Worm (Caenorhabditis elegans) whole organism, L4 larva: ENCODE measurements around the gene F54D5.15.

Experiments
- D1046.2 ChIP-seq: fragments of 200-800 bp; sonication (Bioruptor generic); IDR thresholded peaks from 2 replicates; pipeline ENCODE4 v1.3.6; 2022; ENCODE audit warnings: missing genetic modification characterization, missing compliant biosample characterization
- F10B5.3 ChIP-seq: sonication (generic microtip); optimal IDR thresholded peaks from 2 replicates; lab custom pipeline; 2016; ENCODE audit warnings: mild to moderate bottlenecking, missing genetic modification characterization, missing compliant biosample characterization
- F37D6.2 ChIP-seq: sonication (generic microtip); optimal IDR thresholded peaks from 2 replicates; lab custom pipeline; 2016; ENCODE audit warnings: mild to moderate bottlenecking, missing genetic modification characterization, missing compliant biosample characterization
- F44E2.7 ChIP-seq: fragments of 200-800 bp; sonication (Bioruptor generic); IDR thresholded peaks from 2 replicates; pipeline ENCODE4 v2.1.2; 2022; ENCODE audit warnings: missing genetic modification characterization, missing compliant biosample characterization
- F49E8.2 ChIP-seq: sonication (generic microtip); optimal IDR thresholded peaks from 2 replicates; lab custom pipeline; 2016; ENCODE audit warnings: missing compliant biosample characterization, mild to moderate bottlenecking, missing genetic modification characterization, borderline replicate concordance
- T20F7.1 ChIP-seq: fragments of 200-800 bp; sonication (Bioruptor generic); optimal IDR thresholded peaks from 2 replicates; lab custom pipeline; 2018; ENCODE audit warnings: mild to moderate bottlenecking, missing genetic modification characterization, missing compliant biosample characterization
- Y105C5A.15 ChIP-seq: fragments of 200-800 bp; sonication (Bioruptor generic); IDR thresholded peaks from 2 replicates; pipeline ENCODE4 v1.3.6; 2022; ENCODE audit warnings: missing genetic modification characterization, missing compliant biosample characterization
- Y5F2A.4 ChIP-seq: fragments of 200-800 bp; sonication (Bioruptor generic); optimal IDR thresholded peaks from 2 replicates; lab custom pipeline; 2018; ENCODE audit warnings: mild to moderate bottlenecking, missing genetic modification characterization, missing compliant biosample characterization
- Y75B8A.6 ChIP-seq: fragments of 200-800 bp; sonication (Bioruptor generic); IDR thresholded peaks from 2 replicates; pipeline ENCODE4 v1.3.6; 2022; ENCODE audit warnings: missing genetic modification reagents, missing genetic modification characterization, missing compliant biosample characterization
- ZK546.5 ChIP-seq, 2 experiments: sonication (generic microtip); optimal IDR thresholded peaks; 2 replicates each; lab custom pipeline; 2017; ENCODE audit warnings: missing biosample characterization in 2 of 2, missing genetic modification characterization in 2 of 2
- aha-1 ChIP-seq: fragments of 150-350 bp; peaks from one replicate; lab custom pipeline; 2014; ENCODE audit warnings: missing biosample characterization, missing genetic modification characterization
- ama-1 ChIP-seq: fragments of 150-350 bp; optimal IDR thresholded peaks from 2 replicates; lab custom pipeline; 2014; ENCODE audit warnings: inconsistent platforms, mixed read lengths
- ceh-32 ChIP-seq: sonication (generic microtip); optimal IDR thresholded peaks from 2 replicates; lab custom pipeline; 2016; ENCODE audit warnings: mild to moderate bottlenecking, missing genetic modification characterization, missing compliant biosample characterization; ENCODE audit not compliant: poor library complexity
- ceh-82 ChIP-seq: sonication (generic microtip); optimal IDR thresholded peaks from 2 replicates; lab custom pipeline; 2017; ENCODE audit warnings: missing biosample characterization, missing genetic modification characterization
- ces-1 ChIP-seq: fragments of 150-350 bp; sonication (generic microtip); optimal IDR thresholded peaks from 4 replicates; lab custom pipeline; 2014; ENCODE audit warnings: missing biosample characterization, missing genetic modification reagents, missing genetic modification characterization
- cey-2 ChIP-seq: sonication (generic microtip); optimal IDR thresholded peaks from 3 replicates; lab custom pipeline; 2017; ENCODE audit warnings: missing genetic modification characterization, mild to moderate bottlenecking, missing compliant biosample characterization, antibody characterized with exemption, borderline replicate concordance; ENCODE audit not compliant: insufficient read depth
- daf-16 ChIP-seq, 3 experiments: sonication (generic microtip); optimal IDR thresholded peaks; 2 replicates each; lab custom pipeline; 2016 to 2017; ENCODE audit warnings: missing genetic modification characterization in 3 of 3, missing genetic modification reagents in 3 of 3, mild to moderate bottlenecking in 2 of 3, missing compliant biosample characterization in 2 of 3, missing biosample characterization in 1 of 3, moderate library complexity in 1 of 3
- dmd-6 ChIP-seq: fragments of 200-800 bp; sonication (Bioruptor generic); IDR thresholded peaks from 2 replicates; pipeline ENCODE4 v1.3.6; 2022; ENCODE audit warnings: missing genetic modification reagents, missing genetic modification characterization, missing compliant biosample characterization
- dmd-8 ChIP-seq: fragments of 200-800 bp; sonication (Bioruptor generic); IDR thresholded peaks from 2 replicates; pipeline ENCODE4 v1.3.6; 2022; ENCODE audit warnings: missing genetic modification characterization, missing compliant biosample characterization
- duxl-1 ChIP-seq: sonication (generic microtip); optimal IDR thresholded peaks from 2 replicates; lab custom pipeline; 2016; ENCODE audit warnings: mild to moderate bottlenecking, missing genetic modification characterization, moderate library complexity, missing compliant biosample characterization; ENCODE audit not compliant: poor library complexity
- egl-27 ChIP-seq: sonication (generic microtip); optimal IDR thresholded peaks from 3 replicates; lab custom pipeline; 2017; ENCODE audit warnings: missing biosample characterization, missing genetic modification reagents, missing genetic modification characterization
- egl-43 ChIP-seq: fragments of 200-800 bp; sonication (Bioruptor generic); IDR thresholded peaks from 2 replicates; pipeline ENCODE4 v1.3.6; 2022; ENCODE audit warnings: missing genetic modification reagents, missing genetic modification characterization, missing compliant biosample characterization
- gei-8 ChIP-seq: fragments of 200-800 bp; sonication (Bioruptor generic); optimal IDR thresholded peaks from 2 replicates; lab custom pipeline; 2018; ENCODE audit warnings: mild to moderate bottlenecking, missing genetic modification characterization, missing compliant biosample characterization
- hif-1 ChIP-seq, 2 experiments: sonication (generic microtip); optimal IDR thresholded peaks; 2 replicates each; lab custom pipeline; 2016 to 2017; ENCODE audit warnings: missing compliant biosample characterization in 2 of 2, missing genetic modification characterization in 2 of 2, missing genetic modification reagents in 2 of 2, missing genotype in 2 of 2, mild to moderate bottlenecking in 1 of 2
- hlh-11 ChIP-seq: fragments of 200-800 bp; sonication (Bioruptor generic); optimal IDR thresholded peaks from 2 replicates; lab custom pipeline; 2018; ENCODE audit warnings: mild to moderate bottlenecking, missing genetic modification characterization, missing compliant biosample characterization
- hlh-30 ChIP-seq: sonication (generic microtip); optimal IDR thresholded peaks from 2 replicates; lab custom pipeline; 2017; ENCODE audit warnings: antibody characterized with exemption, mild to moderate bottlenecking, missing genetic modification characterization, missing compliant biosample characterization; ENCODE audit not compliant: insufficient read depth
- hmg-1.1 ChIP-seq: fragments of 200-800 bp; sonication (Bioruptor generic); IDR thresholded peaks from 2 replicates; pipeline ENCODE4 v1.3.6; 2022; ENCODE audit warnings: missing genetic modification reagents, missing genetic modification characterization, missing compliant biosample characterization
- jun-1 ChIP-seq: fragments of 150-350 bp; optimal IDR thresholded peaks from 2 replicates; lab custom pipeline; 2014; ENCODE audit warnings: missing biosample characterization, missing genetic modification reagents, missing genetic modification characterization
- lim-7 ChIP-seq: fragments of 200-800 bp; sonication (Bioruptor generic); IDR thresholded peaks from 2 replicates; pipeline ENCODE4 v1.3.6; 2022; ENCODE audit warnings: missing genetic modification characterization, missing compliant biosample characterization
- lsy-2 ChIP-seq, 2 experiments: fragments of 150-350 bp in 1 of 2; sonication (generic microtip) in 1 of 2; optimal IDR thresholded peaks; 2 replicates each; lab custom pipeline; 2014 to 2017; ENCODE audit warnings: missing biosample characterization in 2 of 2, missing genetic modification characterization in 2 of 2
- mdt-29 ChIP-seq: fragments of 200-800 bp; sonication (Bioruptor generic); IDR thresholded peaks from 2 replicates; pipeline ENCODE4 v1.3.6; 2022; ENCODE audit warnings: missing genetic modification reagents, missing genetic modification characterization, missing compliant biosample characterization
- mep-1 ChIP-seq: fragments of 150-350 bp; sonication (generic microtip); optimal IDR thresholded peaks from 3 replicates; lab custom pipeline; 2014; ENCODE audit warnings: missing biosample characterization, missing genetic modification characterization
- mxl-3 ChIP-seq: fragments of 200-800 bp; sonication (Bioruptor generic); optimal IDR thresholded peaks from 2 replicates; lab custom pipeline; 2018; ENCODE audit warnings: mild to moderate bottlenecking, missing genetic modification characterization, missing compliant biosample characterization
- nhr-10 ChIP-seq: fragments of 150-350 bp; optimal IDR thresholded peaks from 2 replicates; lab custom pipeline; 2014; ENCODE audit warnings: missing biosample characterization, missing genetic modification characterization
- nhr-237 ChIP-seq: sonication (generic microtip); optimal IDR thresholded peaks from 2 replicates; lab custom pipeline; 2017; ENCODE audit warnings: missing biosample characterization, missing genetic modification characterization
- nhr-25 ChIP-seq: sonication (generic microtip); optimal IDR thresholded peaks from 2 replicates; lab custom pipeline; 2017; ENCODE audit warnings: missing genetic modification characterization, mild to moderate bottlenecking, missing compliant biosample characterization, antibody characterized with exemption, moderate library complexity, borderline replicate concordance; ENCODE audit not compliant: insufficient read depth
- nhr-41 ChIP-seq: fragments of 200-800 bp; sonication (Bioruptor generic); IDR thresholded peaks from 2 replicates; pipeline ENCODE4 v1.3.6; 2022; ENCODE audit warnings: missing genetic modification reagents, missing genetic modification characterization, missing compliant biosample characterization
- nhr-76 ChIP-seq: fragments of 150-350 bp; optimal IDR thresholded peaks from 2 replicates; lab custom pipeline; 2014; ENCODE audit warnings: missing biosample characterization, missing genetic modification characterization
- sdz-12 ChIP-seq: fragments of 200-800 bp; sonication (Bioruptor generic); optimal IDR thresholded peaks from 2 replicates; lab custom pipeline; 2018; ENCODE audit warnings: mild to moderate bottlenecking, missing genetic modification characterization, missing compliant biosample characterization
- set-16 ChIP-seq: fragments of 200-800 bp; sonication (Bioruptor generic); IDR thresholded peaks from 2 replicates; pipeline ENCODE4 v1.3.6; 2022; ENCODE audit warnings: missing genetic modification reagents, missing genetic modification characterization, missing compliant biosample characterization
- skn-1 ChIP-seq: fragments of 150-350 bp; optimal IDR thresholded peaks from 2 replicates; lab custom pipeline; 2014; ENCODE audit warnings: missing biosample characterization, missing genetic modification characterization
- spr-1 ChIP-seq: sonication (generic microtip); optimal IDR thresholded peaks from 2 replicates; lab custom pipeline; 2016; ENCODE audit warnings: mild to moderate bottlenecking, missing genetic modification characterization, missing compliant biosample characterization
- tra-1 ChIP-seq: fragments of 200-800 bp; sonication (Bioruptor generic); IDR thresholded peaks from 2 replicates; pipeline ENCODE4 v1.3.6; 2022; ENCODE audit warnings: missing genetic modification reagents, missing genetic modification characterization, missing compliant biosample characterization
- unc-62 ChIP-seq, 3 experiments: fragments of 150-350 bp in 1 of 3; sonication (generic microtip); optimal IDR thresholded peaks in 2 of 3; peaks in 1 of 3; 1 replicate in 1 of 3; 2 replicates in 2 of 3; lab custom pipeline; 2014 to 2017; ENCODE audit warnings: missing biosample characterization in 3 of 3, missing genetic modification characterization in 3 of 3, missing genetic modification reagents in 3 of 3, missing genotype in 1 of 3
- zag-1 ChIP-seq: fragments of 150-350 bp; optimal IDR thresholded peaks from 2 replicates; lab custom pipeline; 2014; ENCODE audit warnings: missing biosample characterization, missing genetic modification characterization

Gene F54D5.15

DNA sequence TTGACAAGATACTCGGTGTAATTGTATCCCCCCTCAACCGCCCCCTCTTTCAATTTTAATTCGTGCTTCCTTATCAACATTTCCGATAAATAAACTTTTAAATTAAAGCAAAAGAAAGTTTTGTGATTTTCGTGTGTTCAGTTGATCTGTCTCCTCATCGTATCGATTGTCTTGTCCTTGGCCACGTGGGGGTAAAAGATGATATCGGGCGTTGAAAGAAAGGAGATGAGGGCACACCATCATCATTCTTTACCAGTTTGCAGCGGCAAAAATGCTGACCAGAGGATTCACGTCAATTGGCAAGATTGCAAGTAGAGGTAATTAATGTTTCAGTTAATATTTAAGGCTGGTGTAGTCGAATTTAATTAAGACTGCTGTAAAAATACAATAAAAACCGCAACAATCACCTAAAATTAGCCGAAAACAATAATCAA is 16.8 kb downstream of the F54D5.15 start, which contains the start of gene F54D5.7 (continued):
- TF ChIP-seq mxl-3 (GFP tag; lab: Kevin White, UChicago) (peak; percentile 84), hlh-30 (peak; percentile 80), duxl-1 (tag; lab: Kevin White, UChicago) (no peak), hmg-1.1 (GFP tag; lab: Robert Waterston, UW) (peak; percentile 49; the same call in 1 of the 2 replicates), nhr-237 (tag; lab: Kevin White, UChicago) (no peak), lim-7 (peak; percentile 77), ama-1 (lab: Kevin White, UChicago) (peak; percentile 76)

- TF ChIP-seq zag-1 (no peak), Y75B8A.6 (no peak), Y5F2A.4 (GFP tag; lab: Kevin White, UChicago) (no peak), D1046.2 (GFP tag; lab: Robert Waterston, UW) (no peak), dmd-6 (peak; percentile 15; the same call in 1 of the 2 replicates), hif-1 (tag; optimal IDR thresholded peaks at IDR 0.05; lab: Kevin White, UChicago) (no peak), Y105C5A.15 (GFP tag; lab: Robert Waterston, UW) (no peak), F37D6.2 (no peak), unc-62 (GFP tag; optimal IDR thresholded peaks at IDR 0.05 in 1 of 2; lab: Kevin White, UChicago) (no peak), unc-62 (tag; optimal IDR thresholded peaks at IDR 0.05; lab: Kevin White, UChicago) (no peak), duxl-1 (tag; lab: Kevin White, UChicago) (no peak), nhr-25 (tag; lab: Kevin White, UChicago) (no peak), lsy-2 (tag; optimal IDR thresholded peaks at IDR 0.05; lab: Kevin White, UChicago) (no peak), ceh-32 (no peak), F10B5.3 (tag; lab: Kevin White, UChicago) (no peak), nhr-10 (no peak), egl-27 (no peak), aha-1 (tag; lab: Kevin White, UChicago) (peak; percentile 93), set-16 (GFP tag; lab: Robert Waterston, UW) (peak; percentile 41), jun-1 (tag; lab: Kevin White, UChicago) (no peak), nhr-76 (tag; lab: Kevin White, UChicago) (no peak), cey-2 (no peak), skn-1 (no peak), nhr-41 (GFP tag; lab: Robert Waterston, UW) (no peak), ZK546.5 (tag; optimal IDR thresholded peaks at IDR 0.05; lab: Kevin White, UChicago) (no peak), nhr-237 (tag; lab: Kevin White, UChicago) (no peak), mdt-29 (GFP tag; lab: Robert Waterston, UW) (no peak), ceh-82 (tag; lab: Kevin White, UChicago) (no peak), lim-7 (0 out of 2 replicates have a peak, but pooled peaks have one; percentile 21)
Measured at ce11 chrII:11545952-11546325, 18.1 kb downstream of the F54D5.15 start.

DNA sequence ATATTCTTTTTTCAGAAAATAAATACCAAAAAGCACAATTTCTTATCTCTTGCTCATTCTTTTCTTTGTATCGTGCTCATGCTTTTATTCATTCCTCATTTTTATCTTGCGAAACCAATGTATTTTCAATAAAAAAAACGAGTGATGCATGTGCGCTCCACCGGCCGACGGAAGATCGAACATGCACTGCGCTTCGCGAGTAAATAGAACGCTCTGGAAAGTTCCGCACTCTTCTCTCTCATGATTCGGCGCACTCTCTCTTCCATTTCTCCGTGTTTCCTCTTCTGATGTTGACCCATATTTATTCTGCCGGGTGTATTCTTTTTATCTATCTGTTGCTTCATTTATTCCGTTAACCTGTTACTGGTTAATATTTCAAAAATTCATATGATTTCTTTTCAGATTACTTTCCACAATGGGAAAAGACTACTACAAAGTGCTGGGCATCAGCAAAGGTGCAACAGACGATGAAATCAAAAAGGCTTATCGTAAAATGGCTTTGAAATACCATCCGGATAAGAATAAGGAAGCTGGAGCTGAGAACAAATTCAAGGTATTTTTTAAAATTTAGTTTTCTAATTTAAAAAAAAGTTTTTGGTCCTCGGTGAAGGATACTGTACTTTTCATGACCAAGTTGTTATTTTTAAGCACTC is 18.6 kb downstream of the F54D5.15 start, which contains the start of gene dnj-13:
dnj-13 (plus strand) TSS at position 403 of the 653 bp plus-strand sequence.
- TF ChIP-seq F49E8.2 (tag; lab: Kevin White, UChicago) (peak; percentile 94), ces-1 (GFP tag; lab: Kevin White, UChicago) (no peak), Y5F2A.4 (GFP tag; lab: Kevin White, UChicago) (peak; percentile 89), hlh-11 (tag; lab: Kevin White, UChicago) (peak; percentile 96), T20F7.1 (GFP tag; lab: Kevin White, UChicago) (peak; percentile 89), tra-1 (peak; percentile 96), mep-1 (tag; lab: Kevin White, UChicago) (peak; percentile 96), dmd-8 (GFP tag; lab: Robert Waterston, UW) (peak; percentile 84), sdz-12 (GFP tag; lab: Kevin White, UChicago) (peak; percentile 95), F44E2.7 (GFP tag; lab: Robert Waterston, UW) (no peak), spr-1 (peak; percentile 95), daf-16 (GFP tag; optimal IDR thresholded peaks at IDR 0.05; lab: Kevin White, UChicago) (peak; percentile 54 to 97), daf-16 (tag; optimal IDR thresholded peaks at IDR 0.05; lab: Kevin White, UChicago) (peak; percentile 79), set-16 (GFP tag; lab: Robert Waterston, UW) (peak; percentile 77), egl-43 (GFP tag; lab: Robert Waterston, UW) (peak; percentile 95), gei-8 (peak; percentile 94), hlh-30 (peak; percentile 96), unc-62 (GFP tag; optimal IDR thresholded peaks at IDR 0.05 in 1 of 2; lab: Kevin White, UChicago) (peak in 1 of 2 experiments; percentile 84), unc-62 (tag; optimal IDR thresholded peaks at IDR 0.05; lab: Kevin White, UChicago) (no peak), D1046.2 (GFP tag; lab: Robert Waterston, UW) (peak; percentile 88)
